Fruit fly (Drosophila melanogaster): ENCODE measurements around the gene CG5172.

DNA sequence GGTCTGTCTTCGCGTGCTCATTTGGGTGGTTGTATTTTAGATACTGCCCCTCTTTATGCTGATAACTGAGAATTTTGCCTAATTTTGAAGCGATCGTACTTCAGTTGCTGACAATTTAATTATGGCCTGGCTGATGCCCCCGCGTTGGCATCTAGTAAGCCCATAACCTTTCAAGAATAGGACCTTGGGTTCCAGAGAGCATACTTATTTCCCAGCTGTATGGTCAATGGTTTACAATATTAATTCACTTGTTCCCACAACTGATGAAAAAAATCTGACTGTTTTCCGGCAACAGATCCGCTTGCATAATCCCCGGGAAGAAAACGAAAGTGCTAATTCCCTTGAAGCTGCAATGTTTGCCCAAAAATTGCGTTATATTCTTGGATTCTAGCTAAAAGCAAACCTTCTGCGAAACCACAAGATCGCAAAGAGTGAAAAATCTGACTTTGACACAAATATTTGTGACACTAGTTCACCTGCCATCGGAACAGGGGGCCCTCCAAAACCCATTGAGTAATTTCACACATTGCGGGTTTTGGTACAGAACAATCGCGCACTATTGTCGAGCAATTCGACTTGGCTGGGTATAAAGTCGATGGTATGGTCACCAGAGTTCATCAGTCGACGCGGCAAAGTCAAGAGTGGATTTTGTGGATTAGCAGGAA, 18.6 kb upstream of the CG5172 start, which contains the start of the genes TTLL1A and CG5070:
- TF ChIP-seq Pif1A (GFP tag; optimal IDR thresholded peaks at IDR 0.05) (no peak), CG12605 (GFP tag; IDR thresholded peaks at IDR 0.05) (no peak), rn (GFP tag; IDR thresholded peaks at IDR 0.05) (no peak), EcR (GFP tag; optimal IDR thresholded peaks at IDR 0.05) (no peak), CG8159 (tag; optimal IDR thresholded peaks at IDR 0.05) (no peak), CG17806 (tag; optimal IDR thresholded peaks at IDR 0.05) (no peak), CG32121 (GFP tag; IDR thresholded peaks at IDR 0.05) (no peak), D1 (tag; optimal IDR thresholded peaks at IDR 0.05) (no peak), CG15710 (tag; optimal IDR thresholded peaks at IDR 0.05) (no peak), Snoo (tag; optimal IDR thresholded peaks at IDR 0.05) (no peak), CG34367 (tag; optimal IDR thresholded peaks at IDR 0.05) (no peak), CG4496 (GFP tag; IDR thresholded peaks at IDR 0.05) (no peak), Ets98B (GFP tag; IDR thresholded peaks at IDR 0.05) (no peak)

Measured in whole organism, pupa.